Worm (Caenorhabditis elegans) whole organism, L4 larva: Measurements from ENCODE around the gene B0024.4.

Source experiments
- aha-1 ChIP-seq: fragments of 150-350 bp; peaks from one replicate; lab custom pipeline; 2014; ENCODE audit warnings: missing biosample characterization, missing genetic modification characterization
- jun-1 ChIP-seq: fragments of 150-350 bp; optimal IDR thresholded peaks from 2 replicates; lab custom pipeline; 2014; ENCODE audit warnings: missing biosample characterization, missing genetic modification reagents, missing genetic modification characterization
- lin-39 ChIP-seq: fragments of 150-350 bp; optimal IDR thresholded peaks from 2 replicates; lab custom pipeline; 2014; ENCODE audit warnings: missing biosample characterization, missing genetic modification reagents, missing genetic modification characterization
- nhr-11 ChIP-seq: fragments of 150-350 bp; optimal IDR thresholded peaks from 2 replicates; lab custom pipeline; 2014; ENCODE audit warnings: missing biosample characterization, missing genetic modification characterization
- pqm-1 ChIP-seq: sonication (generic microtip); optimal IDR thresholded peaks from 2 replicates; lab custom pipeline; 2017; ENCODE audit warnings: missing biosample characterization, missing genetic modification characterization

DNA sequence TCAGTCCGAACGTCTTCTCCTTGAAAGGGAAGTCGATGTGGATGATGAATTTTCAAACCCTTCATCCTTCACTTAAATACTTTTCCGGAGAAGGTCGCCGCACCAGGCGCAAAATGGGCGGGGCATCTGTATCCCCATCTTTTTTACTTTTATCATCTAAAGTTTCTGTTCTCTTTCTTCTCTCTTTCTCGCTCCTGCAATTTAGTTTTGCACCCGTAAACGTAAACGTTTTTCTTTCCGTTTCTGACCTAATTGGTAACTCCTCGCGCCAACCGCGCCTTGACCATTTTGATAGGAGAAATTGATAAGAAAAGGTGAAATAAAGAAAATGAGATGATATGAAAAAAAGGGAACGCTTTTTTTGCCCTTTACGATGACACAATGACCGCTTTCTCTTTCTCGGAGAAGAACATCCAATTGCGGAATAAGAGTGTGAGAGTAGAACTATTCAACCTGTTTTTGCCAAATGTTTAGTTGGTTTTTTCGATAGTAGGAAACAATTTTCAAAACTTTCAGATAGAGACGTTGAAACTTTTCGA lies 4.3 kb upstream of the B0024.4 start, which contains the start of gene col-149:
- TF ChIP-seq nhr-11 (tag; lab: Kevin White, UChicago) = no peak
- peak; percentile 26 for TF ChIP-seq aha-1 (tag; lab: Kevin White, UChicago)
- no peak for TF ChIP-seq jun-1
- peak; percentile 66 for TF ChIP-seq pqm-1
- no peak for TF ChIP-seq lin-39
